Fruit fly (Drosophila melanogaster) whole organism, adult: ENCODE measurements around the gene CG4658.

Source experiments
- CG11617 ChIP-seq: fragments of 200-800 bp; sonication (Bioruptor generic); optimal IDR thresholded peaks from 2 replicates; lab custom pipeline; 2017; ENCODE audit warnings: mild to moderate bottlenecking, missing biosample characterization, missing genetic modification reagents, missing genetic modification characterization
- CG12768 ChIP-seq: fragments of 200-800 bp; sonication (Bioruptor generic); optimal IDR thresholded peaks from 2 replicates; lab custom pipeline; 2017; ENCODE audit warnings: missing biosample characterization, missing genetic modification characterization, mild to moderate bottlenecking, moderate library complexity, missing genetic modification reagents
- CG14711 ChIP-seq: fragments of 200-800 bp; sonication (Bioruptor generic); optimal IDR thresholded peaks from 2 replicates; lab custom pipeline; 2018; ENCODE audit warnings: missing biosample characterization, mild to moderate bottlenecking, missing genetic modification characterization, moderate library complexity
- CG1620 ChIP-seq: fragments of 200-800 bp; sonication (Bioruptor generic); optimal IDR thresholded peaks from 2 replicates; lab custom pipeline; 2016; ENCODE audit warnings: missing biosample characterization, missing genetic modification characterization
- CG33017 ChIP-seq: fragments of 200-800 bp; sonication (Bioruptor generic); optimal IDR thresholded peaks from 2 replicates; lab custom pipeline; 2018; ENCODE audit warnings: missing biosample characterization, mild to moderate bottlenecking, missing genetic modification characterization, moderate library complexity
- CG5204 ChIP-seq: fragments of 200-800 bp; sonication (Bioruptor generic); optimal IDR thresholded peaks from 2 replicates; lab custom pipeline; 2016; ENCODE audit warnings: missing biosample characterization, missing genetic modification characterization
- CG7045 ChIP-seq: fragments of 200-800 bp; sonication (Bioruptor generic); optimal IDR thresholded peaks from 2 replicates; lab custom pipeline; 2017; ENCODE audit warnings: missing biosample characterization, mild to moderate bottlenecking, missing genetic modification characterization
- CG7101 ChIP-seq: fragments of 200-800 bp; sonication (Bioruptor generic); optimal IDR thresholded peaks from 2 replicates; lab custom pipeline; 2018; ENCODE audit warnings: missing biosample characterization, mild to moderate bottlenecking, missing genetic modification characterization, moderate library complexity
- Clk ChIP-seq: fragments of 200-800 bp; sonication (Bioruptor generic); optimal IDR thresholded peaks from 2 replicates; lab custom pipeline; 2017; ENCODE audit warnings: missing biosample characterization, missing genetic modification characterization
- Crg-1 ChIP-seq: fragments of 200-800 bp; sonication (Bioruptor generic); optimal IDR thresholded peaks from 2 replicates; lab custom pipeline; 2016; ENCODE audit warnings: missing biosample characterization, missing genetic modification characterization
- Hr96 ChIP-seq: fragments of 200-800 bp; sonication (Bioruptor generic); optimal IDR thresholded peaks from 2 replicates; lab custom pipeline; 2016; ENCODE audit warnings: missing biosample characterization, missing genetic modification characterization
- Mnt ChIP-seq: fragments of 200-800 bp; sonication (Bioruptor generic); optimal IDR thresholded peaks from 2 replicates; lab custom pipeline; 2016; ENCODE audit warnings: missing biosample characterization, mild to moderate bottlenecking, missing genetic modification characterization
- bab1 ChIP-seq: fragments of 200-800 bp; sonication (Bioruptor generic); optimal IDR thresholded peaks from 3 replicates; lab custom pipeline; 2019; ENCODE audit warnings: missing biosample characterization, mild to moderate bottlenecking, missing genetic modification characterization, moderate library complexity
- cic ChIP-seq: fragments of 200-800 bp; sonication (Bioruptor generic); optimal IDR thresholded peaks from 2 replicates; lab custom pipeline; 2017; ENCODE audit warnings: missing biosample characterization, mild to moderate bottlenecking, missing genetic modification characterization, moderate library complexity
- cnc ChIP-seq, 2 experiments: fragments of >200 bp; optimal IDR thresholded peaks; 2 replicates each; lab custom pipeline; 2017
- kay ChIP-seq: fragments of 200-800 bp; sonication (Bioruptor generic); peaks from one replicate; lab custom pipeline; 2016; ENCODE audit warnings: missing biosample characterization, missing genetic modification characterization, borderline replicate concordance
- ovo ChIP-seq: fragments of 200-800 bp; sonication (Bioruptor generic); optimal IDR thresholded peaks from 2 replicates; lab custom pipeline; 2016; ENCODE audit warnings: missing biosample characterization, missing genetic modification characterization
- pad ChIP-seq: fragments of 200-800 bp; sonication (Bioruptor generic); optimal IDR thresholded peaks from 3 replicates; lab custom pipeline; 2017; ENCODE audit warnings: missing biosample characterization, missing genetic modification characterization, mild to moderate bottlenecking, moderate library complexity, missing genetic modification reagents
- tj ChIP-seq: fragments of 200-800 bp; sonication (Bioruptor generic); optimal IDR thresholded peaks from 3 replicates; lab custom pipeline; 2017; ENCODE audit warnings: missing biosample characterization, mild to moderate bottlenecking, missing genetic modification characterization, moderate library complexity
- toe ChIP-seq: fragments of 200-800 bp; sonication (Bioruptor generic); optimal IDR thresholded peaks from 2 replicates; lab custom pipeline; 2016; ENCODE audit warnings: missing biosample characterization, missing genetic modification characterization

Gene CG4658

DNA sequence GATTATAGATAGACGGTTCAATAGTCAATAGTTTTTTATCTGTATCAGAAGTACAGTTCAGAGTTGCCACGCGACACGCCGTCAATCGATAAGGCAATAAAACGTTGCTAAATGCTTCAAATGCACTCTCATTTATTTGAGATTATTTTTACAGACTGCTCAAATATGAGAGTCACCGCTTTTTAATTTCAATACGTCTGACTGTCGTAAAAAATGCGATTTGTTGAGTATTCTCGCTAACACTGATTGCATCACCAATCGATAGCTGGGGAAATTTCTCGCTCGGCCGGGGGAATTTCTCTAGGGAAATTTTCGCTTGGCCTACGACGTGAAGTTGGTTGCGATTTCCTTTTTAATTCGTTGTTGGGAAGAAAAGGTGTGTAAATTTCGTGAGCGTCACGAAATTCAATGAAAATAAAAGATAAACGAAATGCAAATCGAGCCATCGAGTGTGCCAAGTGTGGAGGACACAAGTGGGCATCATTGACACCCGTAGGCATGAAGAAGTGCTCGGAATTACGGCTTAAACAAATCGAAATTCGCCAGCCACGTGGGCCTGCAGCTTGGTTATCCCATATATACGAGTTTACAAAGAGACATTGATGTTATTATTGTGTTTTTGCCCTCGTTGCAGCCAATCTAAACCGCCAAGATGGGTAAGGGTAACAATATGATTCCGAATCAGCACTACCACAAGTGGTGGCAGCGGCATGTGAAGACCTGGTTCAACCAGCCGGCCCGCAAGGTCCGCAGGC is 10.2 kb downstream of the CG4658 start, which contains the start of the genes Dref and RpL13:
TSS of gene Dref (minus strand) at position 247 of the 755 bp plus-strand sequence.
TSS of gene RpL13 (plus strand) at position 331 of the 755 bp plus-strand sequence.
- TF ChIP-seq CG14711 (peak; percentile 99), bab1 (GFP tag; lab: Kevin White, UChicago) (peak; percentile 94), CG1620 (GFP tag; lab: Kevin White, UChicago) (peak; percentile 84), CG7101 (tag; lab: Kevin White, UChicago) (peak; percentile 95), Hr96 (peak; percentile 96), cnc (optimal IDR thresholded peaks at IDR 0.05; lab: Kevin White, UChicago) (no peak), Mnt (GFP tag; lab: Kevin White, UChicago) (peak; percentile 96), CG5204 (no peak), Clk (peak; percentile 76), Crg-1 (GFP tag; lab: Kevin White, UChicago) (peak; percentile 89), ovo (GFP tag; lab: Kevin White, UChicago) (peak; percentile 92), pad (GFP tag; lab: Kevin White, UChicago) (peak; percentile 82), toe (GFP tag; lab: Kevin White, UChicago) (peak; percentile 92), tj (GFP tag; lab: Kevin White, UChicago) (peak; percentile 79), CG11617 (peak; percentile 97), cic (GFP tag; lab: Kevin White, UChicago) (peak; percentile 80), CG12768 (peak; percentile 94), CG33017 (tag; lab: Kevin White, UChicago) (peak; percentile 91), CG7045 (GFP tag; lab: Kevin White, UChicago) (peak; percentile 93), kay (GFP tag; lab: Kevin White, UChicago) (no peak)

DNA sequence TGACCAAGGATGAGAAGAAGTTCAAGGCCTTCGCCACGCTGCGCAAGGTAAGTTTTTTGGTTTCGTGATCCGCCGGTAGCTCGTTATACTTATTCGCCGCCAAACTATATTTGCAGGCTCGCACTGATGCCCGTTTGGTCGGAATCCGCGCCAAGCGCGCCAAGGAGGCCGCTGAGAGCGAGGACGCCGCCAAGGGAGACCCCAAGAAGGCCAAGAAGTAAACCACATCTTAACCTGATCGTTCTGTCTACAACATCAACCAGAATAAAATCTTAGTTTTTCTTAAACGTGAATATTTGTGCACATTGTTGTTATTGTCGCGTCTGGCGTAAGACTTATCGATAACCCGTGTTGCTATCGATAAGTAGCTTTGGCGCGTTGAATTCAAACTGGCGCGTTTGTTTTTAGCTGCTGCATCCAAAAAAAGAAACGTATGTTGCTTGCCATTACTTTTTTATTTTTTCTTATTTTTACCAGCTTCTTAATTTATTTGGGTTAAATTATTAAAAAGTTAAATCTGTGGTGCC is 11.3 kb downstream of the CG4658 start:
- TF ChIP-seq cic (GFP tag; lab: Kevin White, UChicago) (no peak), CG14711 (no peak), CG12768 (no peak), CG1620 (GFP tag; lab: Kevin White, UChicago) (no peak), Hr96 (no peak), cnc (optimal IDR thresholded peaks at IDR 0.05; lab: Kevin White, UChicago) (no peak), bab1 (GFP tag; lab: Kevin White, UChicago) (no peak), Crg-1 (GFP tag; lab: Kevin White, UChicago) (no peak), CG7101 (tag; lab: Kevin White, UChicago) (no peak), pad (GFP tag; lab: Kevin White, UChicago) (no peak), kay (GFP tag; lab: Kevin White, UChicago) (no peak)

DNA sequence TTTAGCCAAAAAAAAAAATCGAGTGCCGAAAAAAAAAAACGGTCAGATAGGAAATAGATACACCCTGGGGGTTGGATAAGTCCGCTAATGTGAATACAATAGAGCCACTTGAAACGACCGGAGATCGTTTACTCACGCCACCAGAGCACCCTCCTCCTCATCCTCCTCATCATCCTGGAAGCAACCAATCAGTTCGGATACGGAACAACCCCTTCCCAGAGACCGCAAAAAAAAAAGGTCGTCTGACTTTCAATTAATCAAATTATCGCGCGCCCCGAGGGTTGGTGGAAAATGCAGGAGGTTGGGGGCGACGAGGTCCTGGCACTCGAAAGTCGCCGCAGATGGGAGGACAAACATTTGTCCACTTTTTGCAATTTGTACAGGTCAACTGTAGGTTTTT is 15.7 kb downstream of the CG4658 start:
- TF ChIP-seq CG1620 (GFP tag; lab: Kevin White, UChicago) (no peak), Clk (no peak), pad (GFP tag; lab: Kevin White, UChicago) (no peak), cnc (optimal IDR thresholded peaks at IDR 0.05; lab: Kevin White, UChicago) (no peak), tj (GFP tag; lab: Kevin White, UChicago) (no peak), cic (GFP tag; lab: Kevin White, UChicago) (no peak), CG14711 (no peak), Crg-1 (GFP tag; lab: Kevin White, UChicago) (no peak), CG7101 (tag; lab: Kevin White, UChicago) (no peak), Mnt (GFP tag; lab: Kevin White, UChicago) (no peak), CG5204 (no peak), CG33017 (tag; lab: Kevin White, UChicago) (no peak), CG12768 (no peak), ovo (GFP tag; lab: Kevin White, UChicago) (no peak), kay (GFP tag; lab: Kevin White, UChicago) (no peak), Hr96 (no peak), CG11617 (no peak), toe (GFP tag; lab: Kevin White, UChicago) (no peak), bab1 (GFP tag; lab: Kevin White, UChicago) (no peak), CG7045 (GFP tag; lab: Kevin White, UChicago) (no peak)

DNA sequence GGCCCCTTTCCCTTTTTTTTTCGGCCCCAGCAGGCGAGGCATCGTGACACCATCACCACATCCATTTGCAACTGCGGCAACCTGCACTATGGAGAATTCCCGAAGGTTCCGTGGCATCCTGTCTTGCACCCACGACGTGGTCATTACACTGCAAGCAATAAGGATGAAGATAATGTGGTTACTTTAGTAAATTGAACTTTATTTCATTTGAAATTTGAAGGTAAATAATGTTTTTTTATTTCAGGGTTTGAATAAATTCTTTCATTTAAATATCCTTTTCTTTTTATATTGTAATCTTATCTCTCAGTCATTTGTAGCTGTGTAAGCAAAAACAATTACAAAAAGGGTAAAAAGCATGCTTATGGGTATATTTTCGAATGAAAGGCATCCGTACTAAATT is 24.9 kb downstream of the CG4658 start:
- no peak for TF ChIP-seq CG7045 (GFP tag; lab: Kevin White, UChicago)
- no peak for TF ChIP-seq tj (GFP tag; lab: Kevin White, UChicago)
- no peak for TF ChIP-seq CG1620 (GFP tag; lab: Kevin White, UChicago)
- TF ChIP-seq CG7101 (tag; lab: Kevin White, UChicago) = no peak
- TF ChIP-seq CG11617 = no peak
- TF ChIP-seq toe (GFP tag; lab: Kevin White, UChicago) = no peak
- no peak for TF ChIP-seq Clk
- TF ChIP-seq ovo (GFP tag; lab: Kevin White, UChicago) = no peak
- no peak for TF ChIP-seq pad (GFP tag; lab: Kevin White, UChicago)
- TF ChIP-seq Hr96 = no peak
- no peak for TF ChIP-seq bab1 (GFP tag; lab: Kevin White, UChicago)
- TF ChIP-seq Mnt (GFP tag; lab: Kevin White, UChicago) = no peak
- TF ChIP-seq kay (GFP tag; lab: Kevin White, UChicago) = no peak
- no peak for TF ChIP-seq CG5204
- TF ChIP-seq CG33017 (tag; lab: Kevin White, UChicago) = no peak

DNA sequence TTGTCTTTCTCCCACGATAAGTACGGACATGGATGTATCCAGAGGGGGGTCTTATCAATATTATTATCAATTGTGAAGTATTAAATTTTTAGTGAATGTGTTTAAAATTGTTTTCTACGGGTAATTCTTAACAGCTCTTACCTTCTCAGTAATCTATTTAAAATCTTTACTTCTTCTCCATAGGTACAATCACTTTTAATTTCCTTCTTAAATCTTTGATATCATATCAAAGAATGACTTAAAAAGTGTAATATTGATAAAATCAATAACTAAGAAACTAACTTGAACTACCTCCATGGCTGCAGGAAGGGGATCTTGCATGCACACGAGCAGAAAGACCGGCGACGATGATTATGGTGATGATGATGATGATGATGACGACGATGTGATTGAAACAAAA is 25.6 kb downstream of the CG4658 start:
- TF ChIP-seq CG7101 (tag; lab: Kevin White, UChicago) (no peak), Hr96 (no peak), toe (GFP tag; lab: Kevin White, UChicago) (no peak), Crg-1 (GFP tag; lab: Kevin White, UChicago) (no peak), CG7045 (GFP tag; lab: Kevin White, UChicago) (no peak), CG14711 (no peak), Clk (no peak), bab1 (GFP tag; lab: Kevin White, UChicago) (no peak), cnc (optimal IDR thresholded peaks at IDR 0.05; lab: Kevin White, UChicago) (no peak), CG1620 (GFP tag; lab: Kevin White, UChicago) (no peak), CG11617 (no peak), Mnt (GFP tag; lab: Kevin White, UChicago) (no peak)
